Worm (Caenorhabditis elegans) whole organism, L1 larva: ENCODE data around the gene sulp-3.

Experiments used
- C34B4.2 ChIP-seq: sonication (generic microtip); optimal IDR thresholded peaks from 2 replicates; lab custom pipeline; 2017; ENCODE audit warnings: mild to moderate bottlenecking, missing genetic modification characterization, missing compliant biosample characterization
- F16B12.6 ChIP-seq: fragments of 150-350 bp; optimal IDR thresholded peaks from 2 replicates; lab custom pipeline; 2014; ENCODE audit warnings: missing biosample characterization, missing genetic modification characterization
- aha-1 ChIP-seq: fragments of 150-350 bp; optimal IDR thresholded peaks from 2 replicates; lab custom pipeline; 2014; ENCODE audit warnings: missing biosample characterization, missing genetic modification characterization
- blmp-1 ChIP-seq: fragments of 150-350 bp; optimal IDR thresholded peaks from 2 replicates; lab custom pipeline; 2014; ENCODE audit warnings: missing biosample characterization, missing genetic modification characterization
- ceh-8 ChIP-seq: fragments of 200-800 bp; sonication (Bioruptor generic); optimal IDR thresholded peaks from 2 replicates; lab custom pipeline; 2018; ENCODE audit warnings: mild to moderate bottlenecking, missing genetic modification characterization, moderate library complexity, missing compliant biosample characterization
- ceh-90 ChIP-seq: sonication (generic microtip); optimal IDR thresholded peaks from 2 replicates; lab custom pipeline; 2016; ENCODE audit warnings: missing genetic modification characterization, missing compliant biosample characterization
- ces-1 ChIP-seq: fragments of 150-350 bp; optimal IDR thresholded peaks from 2 replicates; lab custom pipeline; 2014; ENCODE audit warnings: missing biosample characterization, missing genetic modification reagents, missing genetic modification characterization
- dsc-1 ChIP-seq: sonication (generic microtip); optimal IDR thresholded peaks from 2 replicates; lab custom pipeline; 2016; ENCODE audit warnings: mild to moderate bottlenecking, missing genetic modification characterization, missing compliant biosample characterization
- efl-1 ChIP-seq, 4 experiments: fragments of 150-350 bp; optimal IDR thresholded peaks in 3 of 4; peaks in 1 of 4; 1 replicate in 1 of 4; 2 replicates in 3 of 4; lab custom pipeline; 2014; ENCODE audit warnings: missing biosample characterization in 2 of 4, missing genetic modification characterization in 2 of 4, missing genetic modification reagents in 2 of 4
- elt-2 ChIP-seq: sonication (generic microtip); optimal IDR thresholded peaks from 2 replicates; lab custom pipeline; 2016; ENCODE audit warnings: missing genetic modification characterization, mild to moderate bottlenecking, inconsistent platforms, missing compliant biosample characterization, missing genetic modification reagents
- elt-3 ChIP-seq, 6 experiments: fragments of 150-350 bp in 1 of 6; sonication (generic microtip); optimal IDR thresholded peaks; 2 replicates each; lab custom pipeline; 2017 to 2018; ENCODE audit warnings: missing biosample characterization in 6 of 6, missing genetic modification characterization in 6 of 6, inconsistent platforms in 1 of 6
- fkh-10 ChIP-seq: sonication (generic microtip); optimal IDR thresholded peaks from 2 replicates; lab custom pipeline; 2017; ENCODE audit warnings: missing biosample characterization, missing genetic modification reagents, missing genetic modification characterization
- fkh-8 ChIP-seq: sonication (generic microtip); optimal IDR thresholded peaks from 2 replicates; lab custom pipeline; 2016; ENCODE audit warnings: mild to moderate bottlenecking, missing genetic modification characterization, missing compliant biosample characterization
- fos-1 ChIP-seq: fragments of 150-350 bp; optimal IDR thresholded peaks from 2 replicates; lab custom pipeline; 2014; ENCODE audit warnings: missing biosample characterization, missing genetic modification characterization
- hlh-4 ChIP-seq: sonication (generic microtip); optimal IDR thresholded peaks from 2 replicates; lab custom pipeline; 2016; ENCODE audit warnings: mild to moderate bottlenecking, missing genetic modification characterization, missing compliant biosample characterization
- hpl-2 ChIP-seq: fragments of 150-350 bp; optimal IDR thresholded peaks from 2 replicates; lab custom pipeline; 2014; ENCODE audit warnings: missing biosample characterization, missing genetic modification reagents, missing genetic modification characterization
- isw-1 ChIP-seq: fragments of 200-800 bp; sonication (Bioruptor generic); IDR thresholded peaks from 2 replicates; pipeline ENCODE4 v1.3.6; 2022; ENCODE audit warnings: missing genetic modification characterization, missing compliant biosample characterization
- lin-13 ChIP-seq: fragments of 150-350 bp; optimal IDR thresholded peaks from 2 replicates; lab custom pipeline; 2014; ENCODE audit warnings: missing biosample characterization, missing genetic modification reagents, missing genetic modification characterization
- lin-35 ChIP-seq, 2 experiments: fragments of 150-350 bp; optimal IDR thresholded peaks; 2 replicates each; lab custom pipeline; 2014; ENCODE audit warnings: missing biosample characterization in 2 of 2, missing genetic modification characterization in 2 of 2, missing genetic modification reagents in 2 of 2
- lin-39 ChIP-seq: fragments of 150-350 bp; optimal IDR thresholded peaks from 2 replicates; lab custom pipeline; 2014; ENCODE audit warnings: missing biosample characterization, missing genetic modification reagents, missing genetic modification characterization
- lsy-2 ChIP-seq, 2 experiments: fragments of 150-350 bp; optimal IDR thresholded peaks; 2 replicates each; lab custom pipeline; 2014; ENCODE audit warnings: missing biosample characterization in 2 of 2, missing genetic modification characterization in 2 of 2
- mab-9 ChIP-seq: fragments of 200-800 bp; sonication (Bioruptor generic); IDR thresholded peaks from 2 replicates; pipeline ENCODE4 v1.3.6; 2022; ENCODE audit warnings: missing genetic modification reagents, missing genetic modification characterization, missing compliant biosample characterization
- mep-1 ChIP-seq: fragments of 150-350 bp; optimal IDR thresholded peaks from 2 replicates; lab custom pipeline; 2014; ENCODE audit warnings: missing biosample characterization, missing genetic modification characterization
- nhr-12 ChIP-seq: sonication (generic microtip); optimal IDR thresholded peaks from 2 replicates; lab custom pipeline; 2017; ENCODE audit warnings: missing biosample characterization, missing genetic modification characterization
- nhr-20 ChIP-seq: sonication (generic microtip); optimal IDR thresholded peaks from 2 replicates; lab custom pipeline; 2016; ENCODE audit warnings: mild to moderate bottlenecking, missing genetic modification characterization, missing compliant biosample characterization
- nhr-47 ChIP-seq: sonication (generic microtip); optimal IDR thresholded peaks from 2 replicates; lab custom pipeline; 2016; ENCODE audit warnings: mild to moderate bottlenecking, missing genetic modification characterization, moderate library complexity, missing compliant biosample characterization
- nhr-71 ChIP-seq: sonication (generic microtip); optimal IDR thresholded peaks from 2 replicates; lab custom pipeline; 2016; ENCODE audit warnings: mild to moderate bottlenecking, missing genetic modification characterization, moderate library complexity, missing compliant biosample characterization
- nhr-85 ChIP-seq: sonication (generic microtip); peaks from one replicate; lab custom pipeline; 2016; ENCODE audit warnings: missing genetic modification characterization, inconsistent platforms, missing compliant biosample characterization
- nhr-90 ChIP-seq: sonication (generic microtip); optimal IDR thresholded peaks from 2 replicates; lab custom pipeline; 2016; ENCODE audit warnings: mild to moderate bottlenecking, missing genetic modification characterization, missing compliant biosample characterization; ENCODE audit not compliant: poor library complexity
- pag-3 ChIP-seq: sonication (generic microtip); optimal IDR thresholded peaks from 2 replicates; lab custom pipeline; 2017; ENCODE audit warnings: missing genetic modification characterization, mild to moderate bottlenecking, missing compliant biosample characterization, antibody characterized with exemption, borderline replicate concordance; ENCODE audit not compliant: insufficient read depth
- pax-3 ChIP-seq: fragments of 200-800 bp; sonication (Bioruptor generic); optimal IDR thresholded peaks from 2 replicates; lab custom pipeline; 2018; ENCODE audit warnings: mild to moderate bottlenecking, missing genetic modification characterization, moderate library complexity, missing compliant biosample characterization
- snpc-4 ChIP-seq: fragments of 150-350 bp; optimal IDR thresholded peaks from 2 replicates; lab custom pipeline; 2014; ENCODE audit warnings: missing biosample characterization, missing genetic modification characterization
- sox-4 ChIP-seq: sonication (generic microtip); optimal IDR thresholded peaks from 2 replicates; lab custom pipeline; 2016; ENCODE audit warnings: missing genetic modification characterization, missing compliant biosample characterization
- sup-37 ChIP-seq: fragments of 200-800 bp; sonication (Bioruptor generic); optimal IDR thresholded peaks from 2 replicates; lab custom pipeline; 2018; ENCODE audit warnings: mild to moderate bottlenecking, missing genetic modification characterization, missing compliant biosample characterization
- swsn-7 ChIP-seq: sonication (generic microtip); optimal IDR thresholded peaks from 2 replicates; lab custom pipeline; 2016; ENCODE audit warnings: missing genetic modification characterization, missing compliant biosample characterization
- unc-86 ChIP-seq: sonication (generic microtip); optimal IDR thresholded peaks from 2 replicates; lab custom pipeline; 2016; ENCODE audit warnings: missing genetic modification characterization, missing compliant biosample characterization
- unc-98 ChIP-seq: fragments of 200-800 bp; sonication (Bioruptor generic); IDR thresholded peaks from 2 replicates; pipeline ENCODE4 v1.3.6; 2022; ENCODE audit warnings: missing genetic modification characterization, missing compliant biosample characterization
- vab-15 ChIP-seq: sonication (generic microtip); optimal IDR thresholded peaks from 2 replicates; lab custom pipeline; 2017; ENCODE audit warnings: missing genotype, mild to moderate bottlenecking, missing genetic modification characterization, missing compliant biosample characterization
- zag-1 ChIP-seq: fragments of 150-350 bp; optimal IDR thresholded peaks from 2 replicates; lab custom pipeline; 2014; ENCODE audit warnings: missing biosample characterization, missing genetic modification characterization

sulp-3 gene

DNA sequence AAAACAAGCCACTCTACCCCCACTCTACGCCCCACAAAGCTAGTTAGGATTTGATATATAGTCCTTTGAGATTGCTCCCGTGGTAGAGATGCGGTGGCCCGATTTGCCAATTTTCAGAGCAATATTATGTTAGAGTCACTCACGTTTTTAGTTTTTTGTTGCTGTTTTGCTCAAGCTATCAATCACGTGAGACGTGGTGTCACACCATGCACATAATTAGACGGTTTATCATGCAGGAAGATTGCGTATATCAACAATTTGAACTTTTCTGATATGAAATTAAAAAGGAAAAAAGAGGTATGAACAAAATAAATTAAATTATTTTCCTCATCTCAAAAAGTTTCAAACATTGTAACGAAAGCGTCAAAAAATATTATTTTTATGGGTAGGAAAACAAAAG, 51.9 kb downstream of the sulp-3 start:
- TF ChIP-seq snpc-4 (no peak), ceh-8 (GFP tag; lab: Kevin White, UChicago) (peak; percentile 18), fkh-8 (tag; lab: Kevin White, UChicago) (peak; percentile 19), nhr-20 (tag; lab: Kevin White, UChicago) (peak; percentile 11), swsn-7 (tag; lab: Kevin White, UChicago) (no peak), nhr-71 (peak; percentile 39), lin-35 (GFP tag; optimal IDR thresholded peaks at IDR 0.05; lab: Kevin White, UChicago) (peak in 1 of 2 experiments; percentile 20), elt-2 (tag; lab: Kevin White, UChicago) (peak; percentile 73)

DNA sequence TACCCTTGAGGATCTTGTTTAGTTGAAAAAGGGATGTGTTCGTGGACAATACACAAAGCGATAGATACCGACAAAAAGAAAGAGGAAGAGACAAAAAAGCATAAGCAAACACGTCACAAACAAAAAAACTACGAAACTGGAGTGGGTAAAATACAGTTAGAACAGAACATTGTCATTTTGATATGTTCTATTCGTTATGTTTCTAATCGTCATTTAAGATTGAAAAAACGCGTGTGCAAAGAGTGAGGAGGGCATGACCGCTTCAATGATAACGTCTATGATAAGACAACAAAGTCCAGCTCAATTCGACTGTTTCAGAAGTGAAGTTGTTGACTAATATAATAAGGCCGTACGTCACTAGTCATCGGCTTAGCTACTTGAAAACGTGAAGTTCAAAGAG, 52.8 kb downstream of the sulp-3 start:
- TF ChIP-seq sox-4 (tag; lab: Kevin White, UChicago) (no peak), mab-9 (GFP tag; lab: Robert Waterston, UW) (no peak), hlh-4 (tag; lab: Kevin White, UChicago) (no peak), F16B12.6 (tag; lab: Kevin White, UChicago) (no peak), efl-1 (optimal IDR thresholded peaks at IDR 0.05; lab: Kevin White, UChicago) (no peak), efl-1 (GFP tag; optimal IDR thresholded peaks at IDR 0.05 in 1 of 2; lab: Kevin White, UChicago) (peak in 1 of 2 experiments; percentile 24), swsn-7 (tag; lab: Kevin White, UChicago) (no peak), elt-3 (tag; optimal IDR thresholded peaks at IDR 0.05; lab: Kevin White, UChicago) (no peak), zag-1 (tag; lab: Kevin White, UChicago) (no peak), nhr-71 (no peak), sup-37 (no peak), aha-1 (tag; lab: Kevin White, UChicago) (no peak), lin-35 (GFP tag; optimal IDR thresholded peaks at IDR 0.05; lab: Kevin White, UChicago) (peak in 1 of 2 experiments; percentile 10), lsy-2 (tag; optimal IDR thresholded peaks at IDR 0.05; lab: Kevin White, UChicago) (no peak), lin-13 (GFP tag; lab: Kevin White, UChicago) (no peak), blmp-1 (tag; lab: Kevin White, UChicago) (no peak), unc-98 (GFP tag; lab: Robert Waterston, UW) (no peak), hpl-2 (no peak), C34B4.2 (tag; lab: Kevin White, UChicago) (no peak), elt-2 (tag; lab: Kevin White, UChicago) (peak; percentile 69), ceh-90 (tag; lab: Kevin White, UChicago) (no peak), fos-1 (tag; lab: Kevin White, UChicago) (no peak), nhr-90 (tag; lab: Kevin White, UChicago) (no peak), nhr-20 (tag; lab: Kevin White, UChicago) (no peak), ces-1 (GFP tag; lab: Kevin White, UChicago) (no peak), isw-1 (GFP tag; lab: Robert Waterston, UW) (no peak)

DNA sequence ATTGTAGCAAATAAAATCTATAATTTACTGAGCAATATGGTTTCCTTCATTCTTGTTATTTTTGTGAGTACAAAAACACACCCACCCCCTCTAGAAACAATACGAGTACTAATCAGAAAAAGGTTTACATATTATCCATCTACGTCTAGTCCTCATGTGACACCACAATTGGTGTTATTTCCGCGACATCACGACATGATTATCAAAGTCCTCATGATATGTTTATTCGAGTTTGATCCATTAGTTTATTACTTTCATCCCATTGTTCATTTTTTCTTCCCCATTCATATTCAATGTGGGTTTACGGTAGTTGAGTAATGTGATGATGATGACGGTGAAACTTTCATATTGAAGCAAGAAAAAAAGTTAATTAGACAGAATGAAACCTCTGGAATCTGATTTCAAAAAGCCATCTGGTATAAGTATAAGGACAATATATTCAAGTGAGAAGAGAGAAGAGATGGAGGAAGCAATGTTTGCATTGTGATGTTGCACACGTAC, 53.8 kb downstream of the sulp-3 start:
- TF ChIP-seq mep-1 (no peak), pag-3 (tag; lab: Kevin White, UChicago) (no peak), sox-4 (tag; lab: Kevin White, UChicago) (peak; percentile 7), nhr-85 (tag; lab: Kevin White, UChicago) (no peak), unc-86 (tag; lab: Kevin White, UChicago) (peak; percentile 68), fkh-10 (no peak), efl-1 (optimal IDR thresholded peaks at IDR 0.05; lab: Kevin White, UChicago) (no peak), efl-1 (GFP tag; optimal IDR thresholded peaks at IDR 0.05 in 1 of 2; lab: Kevin White, UChicago) (peak in 1 of 2 experiments; percentile 90), vab-15 (tag; lab: Kevin White, UChicago) (no peak), lsy-2 (tag; optimal IDR thresholded peaks at IDR 0.05; lab: Kevin White, UChicago) (no peak), lin-39 (tag; lab: Kevin White, UChicago) (no peak), pax-3 (tag; lab: Kevin White, UChicago) (peak; percentile 46), dsc-1 (tag; lab: Kevin White, UChicago) (peak; percentile 93), fkh-8 (tag; lab: Kevin White, UChicago) (peak; percentile 26), nhr-71 (peak; percentile 31), nhr-12 (no peak), nhr-47 (tag; lab: Kevin White, UChicago) (peak; percentile 1)
